Fruit fly (Drosophila melanogaster) whole organism, prepupa: Measurements from ENCODE around the gene CG10232.

Experiments used
- Blimp-1 ChIP-seq: fragments of 200-800 bp; sonication (Bioruptor generic); optimal IDR thresholded peaks from 3 replicates; lab custom pipeline; 2017; ENCODE audit warnings: missing biosample characterization, missing genetic modification characterization, mild to moderate bottlenecking, moderate library complexity, missing genetic modification reagents
- CG11902 ChIP-seq: fragments of 200-800 bp; sonication (Bioruptor generic); optimal IDR thresholded peaks from 3 replicates; lab custom pipeline; 2016; ENCODE audit warnings: missing biosample characterization, missing genetic modification characterization
- CG15336 ChIP-seq: fragments of 200-800 bp; sonication (Bioruptor generic); IDR thresholded peaks from 2 replicates; pipeline ENCODE4 v1.3.6; 2022; ENCODE audit warnings: missing biosample characterization, missing genetic modification characterization
- CG1621 ChIP-seq: fragments of 200-800 bp; sonication (Bioruptor generic); optimal IDR thresholded peaks from 3 replicates; lab custom pipeline; 2018; ENCODE audit warnings: missing biosample characterization, mild to moderate bottlenecking, missing genetic modification characterization
- CG16779 ChIP-seq: fragments of 200-800 bp; sonication (Bioruptor generic); optimal IDR thresholded peaks from 3 replicates; lab custom pipeline; 2017; ENCODE audit warnings: missing biosample characterization, mild to moderate bottlenecking, missing genetic modification characterization
- CG3032 ChIP-seq: fragments of 200-800 bp; optimal IDR thresholded peaks from 2 replicates; lab custom pipeline; 2019; ENCODE audit warnings: missing biosample characterization, mild to moderate bottlenecking, missing genetic modification characterization, moderate library complexity
- CG31627 ChIP-seq: fragments of 200-800 bp; sonication (Bioruptor generic); optimal IDR thresholded peaks from 3 replicates; lab custom pipeline; 2016; ENCODE audit warnings: missing biosample characterization, missing genetic modification characterization
- CG34406 ChIP-seq: fragments of 200-800 bp; sonication (Bioruptor generic); optimal IDR thresholded peaks from 3 replicates; lab custom pipeline; 2016; ENCODE audit warnings: missing biosample characterization, missing genetic modification characterization
- CG4318 ChIP-seq: fragments of 200-800 bp; sonication (Bioruptor generic); optimal IDR thresholded peaks from 3 replicates; lab custom pipeline; 2017; ENCODE audit warnings: missing biosample characterization, mild to moderate bottlenecking, missing genetic modification characterization
- CG6276 ChIP-seq: fragments of 200-800 bp; sonication (Bioruptor generic); optimal IDR thresholded peaks from 2 replicates; lab custom pipeline; 2017; ENCODE audit warnings: missing biosample characterization, mild to moderate bottlenecking, missing genetic modification characterization
- CG6808 ChIP-seq: fragments of 200-800 bp; sonication (Bioruptor generic); optimal IDR thresholded peaks from 3 replicates; lab custom pipeline; 2017; ENCODE audit warnings: missing biosample characterization, missing genetic modification characterization, mild to moderate bottlenecking, moderate library complexity, missing genetic modification reagents
- CG6854 ChIP-seq: fragments of 200-800 bp; sonication (Bioruptor generic); optimal IDR thresholded peaks from 2 replicates; lab custom pipeline; 2017; ENCODE audit warnings: missing biosample characterization, mild to moderate bottlenecking, missing genetic modification characterization
- CG7368 ChIP-seq: fragments of 200-800 bp; sonication (Bioruptor generic); optimal IDR thresholded peaks from 3 replicates; lab custom pipeline; 2016; ENCODE audit warnings: missing biosample characterization, missing genetic modification characterization
- CG8119 ChIP-seq: fragments of 200-800 bp; sonication (Bioruptor generic); IDR thresholded peaks from 3 replicates; pipeline ENCODE4 v1.3.6; 2022; ENCODE audit warnings: missing biosample characterization, missing genetic modification characterization
- CG8632 ChIP-seq: fragments of 200-800 bp; sonication (Bioruptor generic); optimal IDR thresholded peaks from 3 replicates; lab custom pipeline; 2016; ENCODE audit warnings: missing biosample characterization, missing genetic modification characterization
- CG9139 ChIP-seq: fragments of 200-800 bp; sonication (Bioruptor generic); optimal IDR thresholded peaks from 3 replicates; lab custom pipeline; 2017; ENCODE audit warnings: missing biosample characterization, mild to moderate bottlenecking, missing genetic modification characterization
- Eip75B ChIP-seq: fragments of 200-800 bp; sonication (Bioruptor generic); optimal IDR thresholded peaks from 3 replicates; lab custom pipeline; 2016; ENCODE audit warnings: missing biosample characterization, missing genetic modification characterization
- Eip78C ChIP-seq: fragments of 200-800 bp; sonication (Bioruptor generic); peaks from one replicate; lab custom pipeline; 2016; ENCODE audit warnings: missing biosample characterization, missing genetic modification characterization
- Eip93F ChIP-seq: fragments of 200-800 bp; sonication (Bioruptor generic); optimal IDR thresholded peaks from 2 replicates; lab custom pipeline; 2016; ENCODE audit warnings: missing biosample characterization, mild to moderate bottlenecking, missing genetic modification characterization
- Ets21C ChIP-seq: fragments of 200-800 bp; sonication (Bioruptor generic); optimal IDR thresholded peaks from 3 replicates; lab custom pipeline; 2016; ENCODE audit warnings: missing biosample characterization, missing genetic modification characterization
- Ets96B ChIP-seq: fragments of 200-800 bp; optimal IDR thresholded peaks from 2 replicates; lab custom pipeline; 2019; ENCODE audit warnings: missing biosample characterization, mild to moderate bottlenecking, missing genetic modification characterization, moderate library complexity
- Hr38 ChIP-seq: sonication (Bioruptor generic); optimal IDR thresholded peaks from 2 replicates; lab custom pipeline; 2016; ENCODE audit warnings: missing biosample characterization, missing genetic modification characterization
- Hr4 ChIP-seq: fragments of 200-800 bp; sonication (Bioruptor generic); optimal IDR thresholded peaks from 3 replicates; lab custom pipeline; 2016; ENCODE audit warnings: missing biosample characterization, missing genetic modification characterization
- Met ChIP-seq: fragments of 200-800 bp; sonication (Bioruptor generic); optimal IDR thresholded peaks from 3 replicates; lab custom pipeline; 2016; ENCODE audit warnings: missing biosample characterization, missing genetic modification characterization
- OdsH ChIP-seq: fragments of 200-800 bp; sonication (Bioruptor generic); optimal IDR thresholded peaks from 3 replicates; lab custom pipeline; 2016; ENCODE audit warnings: missing biosample characterization, missing genetic modification characterization
- Smox ChIP-seq: fragments of 200-800 bp; sonication (Bioruptor generic); optimal IDR thresholded peaks from 3 replicates; lab custom pipeline; 2016; ENCODE audit warnings: missing biosample characterization, missing genetic modification characterization
- Sox102F ChIP-seq: fragments of 200-800 bp; sonication (Bioruptor generic); optimal IDR thresholded peaks from 2 replicates; lab custom pipeline; 2016; ENCODE audit warnings: missing biosample characterization, mild to moderate bottlenecking, missing genetic modification characterization
- Sox14 ChIP-seq: fragments of 200-800 bp; sonication (Bioruptor generic); optimal IDR thresholded peaks from 3 replicates; lab custom pipeline; 2016; ENCODE audit warnings: missing biosample characterization, missing genetic modification characterization
- Sox15 ChIP-seq: fragments of 200-800 bp; sonication (Bioruptor generic); optimal IDR thresholded peaks from 3 replicates; lab custom pipeline; 2016; ENCODE audit warnings: missing biosample characterization, missing genetic modification characterization
- cyc ChIP-seq: fragments of 200-800 bp; sonication (Bioruptor generic); optimal IDR thresholded peaks from 3 replicates; lab custom pipeline; 2016; ENCODE audit warnings: missing biosample characterization, missing genetic modification characterization
- dac ChIP-seq: fragments of 200-800 bp; sonication (Bioruptor generic); optimal IDR thresholded peaks from 2 replicates; lab custom pipeline; 2017; ENCODE audit warnings: missing biosample characterization, mild to moderate bottlenecking, missing genetic modification characterization
- dsx ChIP-seq: fragments of 200-800 bp; optimal IDR thresholded peaks from 3 replicates; lab custom pipeline; 2019; ENCODE audit warnings: missing biosample characterization, mild to moderate bottlenecking, missing genetic modification characterization, moderate library complexity; ENCODE audit not compliant: poor library complexity, severe bottlenecking
- eg ChIP-seq: fragments of 200-800 bp; sonication (Bioruptor generic); IDR thresholded peaks from 3 replicates; pipeline ENCODE4 v1.3.6; 2022; ENCODE audit warnings: missing biosample characterization, missing genetic modification characterization
- fkh ChIP-seq: fragments of 200-800 bp; sonication (Bioruptor generic); optimal IDR thresholded peaks from 3 replicates; lab custom pipeline; 2017; ENCODE audit warnings: missing biosample characterization, mild to moderate bottlenecking, missing genetic modification characterization, moderate library complexity
- pdm3 ChIP-seq: fragments of 200-800 bp; sonication (Bioruptor generic); optimal IDR thresholded peaks from 3 replicates; lab custom pipeline; 2016; ENCODE audit warnings: missing biosample characterization, missing genetic modification characterization
- salr ChIP-seq, 2 experiments: fragments of 200-800 bp; sonication (Bioruptor generic); optimal IDR thresholded peaks; 3 replicates each; lab custom pipeline; 2016 to 2018; ENCODE audit warnings: missing biosample characterization in 2 of 2, missing genetic modification characterization in 2 of 2, mild to moderate bottlenecking in 1 of 2
- spab ChIP-seq: fragments of 200-800 bp; sonication (Bioruptor generic); optimal IDR thresholded peaks from 2 replicates; lab custom pipeline; 2017; ENCODE audit warnings: missing biosample characterization, mild to moderate bottlenecking, missing genetic modification characterization, missing genetic modification reagents
- ss ChIP-seq, 2 experiments: fragments of 200-800 bp; sonication (Bioruptor generic); optimal IDR thresholded peaks; 2 replicates in 1 of 2; 3 replicates in 1 of 2; lab custom pipeline; 2017 to 2018; ENCODE audit warnings: mild to moderate bottlenecking in 2 of 2, missing biosample characterization in 2 of 2, missing genetic modification characterization in 2 of 2, moderate library complexity in 1 of 2
- svp ChIP-seq: fragments of 200-800 bp; sonication (Bioruptor generic); peaks from one replicate; lab custom pipeline; 2016; ENCODE audit warnings: missing biosample characterization, missing genetic modification characterization
- topi ChIP-seq: fragments of 200-800 bp; sonication (Bioruptor generic); optimal IDR thresholded peaks from 3 replicates; lab custom pipeline; 2016; ENCODE audit warnings: missing biosample characterization, missing genetic modification characterization
- vri ChIP-seq: fragments of 200-800 bp; sonication (Bioruptor generic); optimal IDR thresholded peaks from 3 replicates; lab custom pipeline; 2016; ENCODE audit warnings: missing biosample characterization, mild to moderate bottlenecking, missing genetic modification characterization

The CG10232 gene

dm6 chr3R:23678349-23679193, 42.9 kb downstream of the CG10232 start, which contains the start of gene GILT2 (continued):
- TF ChIP-seq Eip75B (peak; percentile 75), topi (GFP tag; lab: Kevin White, UChicago) (peak; percentile 89), Eip93F (GFP tag; lab: Kevin White, UChicago) (peak; percentile 82), CG6808 (GFP tag; lab: Kevin White, UChicago) (peak; percentile 66), svp (peak; percentile 93), CG11902 (peak; percentile 71), Eip78C (GFP tag; lab: Kevin White, UChicago) (peak; percentile 89), CG6276 (GFP tag; lab: Kevin White, UChicago) (no peak), CG31627 (GFP tag; lab: Kevin White, UChicago) (peak; percentile 81), CG6854 (GFP tag; lab: Kevin White, UChicago) (peak; percentile 78), CG8119 (GFP tag; lab: Robert Waterston, UW) (peak; percentile 74), vri (GFP tag; lab: Kevin White, UChicago) (peak; percentile 85), Smox (GFP tag; lab: Kevin White, UChicago) (peak; percentile 86), eg (GFP tag; lab: Robert Waterston, UW) (peak; percentile 72; the same call in 2 of the 3 replicates), OdsH (peak; percentile 80), CG1621 (tag; lab: Kevin White, UChicago) (peak; percentile 11), CG4318 (no peak), ss (GFP tag; optimal IDR thresholded peaks at IDR 0.05; lab: Kevin White, UChicago) (peak; percentile 60 to 73), pdm3 (GFP tag; lab: Kevin White, UChicago) (peak; percentile 73), cyc (GFP tag; lab: Kevin White, UChicago) (peak; percentile 88), CG16779 (tag; lab: Kevin White, UChicago) (peak; percentile 62), CG34406 (GFP tag; lab: Kevin White, UChicago) (peak; percentile 83), Met (peak; percentile 88), Hr38 (GFP tag; lab: Kevin White, UChicago) (no peak), Blimp-1 (GFP tag; lab: Kevin White, UChicago) (peak; percentile 68), spab (GFP tag; lab: Kevin White, UChicago) (no peak), Ets21C (GFP tag; lab: Kevin White, UChicago) (peak; percentile 57), Ets96B (tag; lab: Kevin White, UChicago) (peak; percentile 63), CG7368 (peak; percentile 71), CG8632 (GFP tag; lab: Kevin White, UChicago) (peak; percentile 79), Sox102F (GFP tag; lab: Kevin White, UChicago) (peak; percentile 89), Sox14 (peak; percentile 71), dac (GFP tag; lab: Kevin White, UChicago) (peak; percentile 4), CG9139 (GFP tag; lab: Kevin White, UChicago) (peak; percentile 30), Hr4 (GFP tag; lab: Kevin White, UChicago) (peak; percentile 66), Sox15 (peak; percentile 67), fkh (peak; percentile 71)

dm6 chr3R:23677058-23677457, 44.4 kb downstream of the CG10232 start, which contains the start of gene GILT3:
Gene GILT3, plus strand, starts transcription at chr3R:23677358.
- no peak for TF ChIP-seq CG3032 (tag; lab: Kevin White, UChicago)
- TF ChIP-seq svp = peak; percentile 13
- TF ChIP-seq dsx (GFP tag; lab: Kevin White, UChicago) = no peak
- peak; percentile 22 for TF ChIP-seq fkh
- no peak for TF ChIP-seq OdsH
- TF ChIP-seq Eip93F (GFP tag; lab: Kevin White, UChicago) = no peak
- TF ChIP-seq salr (GFP tag; optimal IDR thresholded peaks at IDR 0.05; lab: Kevin White, UChicago) = no peak
- no peak for TF ChIP-seq Ets21C (GFP tag; lab: Kevin White, UChicago)
- TF ChIP-seq Hr38 (GFP tag; lab: Kevin White, UChicago) = no peak
- 0 out of 2 replicates have a peak, but pooled peaks have one; percentile 9 for TF ChIP-seq CG15336 (GFP tag; lab: Robert Waterston, UW)
- TF ChIP-seq pdm3 (GFP tag; lab: Kevin White, UChicago) = no peak
- no peak for TF ChIP-seq CG8119 (GFP tag; lab: Robert Waterston, UW)
